Fruit fly (Drosophila melanogaster): ENCODE results near the gene CG16965.

dm6 chr2L:11973145-11973738, 8.1 kb upstream of the CG16965 start:
- TF ChIP-seq CG8478 (optimal IDR thresholded peaks at IDR 0.05) (no peak), CTCF (optimal IDR thresholded peaks at IDR 0.05) (no peak)

All from S2 (cell line).